Fruit fly (Drosophila melanogaster): ENCODE results near the gene Task6.

The Task6 gene

DNA sequence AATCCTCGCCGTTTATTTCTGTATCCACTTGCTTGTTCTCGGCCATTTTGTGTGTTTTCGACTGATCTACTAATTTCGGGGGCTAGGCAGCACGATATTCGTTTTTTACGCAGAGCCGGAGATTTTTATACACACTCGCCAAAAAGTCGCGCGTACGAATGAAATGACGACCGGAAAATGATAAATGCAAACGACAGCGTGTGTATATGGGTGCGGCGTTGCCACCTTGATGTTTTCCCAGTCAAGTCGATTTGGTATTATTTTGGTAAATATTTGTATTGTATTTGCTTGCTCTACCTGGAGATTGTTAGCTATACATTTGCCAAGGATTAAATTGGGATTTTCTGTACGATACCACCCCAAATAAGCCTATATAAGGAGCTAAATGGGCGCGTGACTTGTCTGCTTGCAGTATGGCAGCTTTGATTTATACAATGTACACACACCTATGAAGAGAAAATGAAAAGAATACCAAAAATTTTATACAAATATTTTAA, 28.4 kb downstream of the Task6 start, which contains the start of gene sqd (continued):
- TF ChIP-seq NC2α (GFP tag; optimal IDR thresholded peaks at IDR 0.05) (peak; percentile 18), Dip3 (GFP tag; optimal IDR thresholded peaks at IDR 0.05) (peak; percentile 40), CG16779 (GFP tag; IDR thresholded peaks at IDR 0.05) (no peak), zfh2 (GFP tag; optimal IDR thresholded peaks at IDR 0.05) (peak; percentile 20), sisA (GFP tag; IDR thresholded peaks at IDR 0.05) (no peak), CG30431 (GFP tag; optimal IDR thresholded peaks at IDR 0.05) (no peak), CG6654 (GFP tag; optimal IDR thresholded peaks at IDR 0.05) (peak; percentile 26), Dref (GFP tag; IDR thresholded peaks at IDR 0.05) (no peak), CG13894 (tag; optimal IDR thresholded peaks at IDR 0.05) (no peak), ase (GFP tag; IDR thresholded peaks at IDR 0.05) (no peak), psq (GFP tag; optimal IDR thresholded peaks at IDR 0.05) (no peak), mam (GFP tag; optimal IDR thresholded peaks at IDR 0.05) (peak; percentile 45), al (GFP tag; IDR thresholded peaks at IDR 0.05) (0 out of 2 replicates have a peak, but pooled peaks have one; percentile 20), Ptx1 (GFP tag; IDR thresholded peaks at IDR 0.05) (no peak), CG12236 (GFP tag; optimal IDR thresholded peaks at IDR 0.05) (peak; percentile 27), sqz (GFP tag; optimal IDR thresholded peaks at IDR 0.05) (no peak), CG3281 (GFP tag; optimal IDR thresholded peaks at IDR 0.05) (peak; percentile 72), shn (GFP tag; optimal IDR thresholded peaks at IDR 0.05) (no peak), CG11456 (GFP tag; IDR thresholded peaks at IDR 0.05) (no peak), tll (GFP tag; optimal IDR thresholded peaks at IDR 0.05) (peak in 1 of 2 experiments; percentile 11), HmgD (GFP tag; optimal IDR thresholded peaks at IDR 0.05) (peak; percentile 2), CG2202 (tag; optimal IDR thresholded peaks at IDR 0.05) (peak; percentile 5), hkb (optimal IDR thresholded peaks at IDR 0.05) (no peak), hkb (GFP tag; IDR thresholded peaks at IDR 0.05) (peak; percentile 38; the same call in 1 of the 2 replicates), CG14050 (GFP tag; IDR thresholded peaks at IDR 0.05) (no peak; the same call in 2 of the 3 replicates), pan (optimal IDR thresholded peaks at IDR 0.05) (no peak), pan (GFP tag; optimal IDR thresholded peaks at IDR 0.05 in 1 of 2, IDR thresholded peaks at IDR 0.05 in 1 of 2) (peak in 1 of 2 experiments; percentile 14), tx (GFP tag; optimal IDR thresholded peaks at IDR 0.05) (no peak), dysf (GFP tag; IDR thresholded peaks at IDR 0.05) (0 out of 3 replicates have a peak, but pooled peaks have one; percentile 36), CG9932 (GFP tag; IDR thresholded peaks at IDR 0.05) (no peak), kay (GFP tag; optimal IDR thresholded peaks at IDR 0.05) (peak; percentile 10), jing (GFP tag; optimal IDR thresholded peaks at IDR 0.05) (no peak), CTCF (GFP tag; optimal IDR thresholded peaks at IDR 0.05) (peak; percentile 4), ci (GFP tag; IDR thresholded peaks at IDR 0.05) (peak; percentile 65; the same call in 1 of the 3 replicates), E2f1 (GFP tag; IDR thresholded peaks at IDR 0.05) (peak; percentile 44; the same call in 1 of the 2 replicates), BtbVII (GFP tag; optimal IDR thresholded peaks at IDR 0.05) (peak; percentile 59), Trl (optimal IDR thresholded peaks at IDR 0.05) (no peak), Trl (GFP tag; optimal IDR thresholded peaks at IDR 0.05) (peak; percentile 9), sens-2 (GFP tag; IDR thresholded peaks at IDR 0.05) (no peak), Hsf (GFP tag; optimal IDR thresholded peaks at IDR 0.05) (peak; percentile 32), CG43689 (GFP tag; IDR thresholded peaks at IDR 0.05) (no peak), CG6765 (GFP tag; optimal IDR thresholded peaks at IDR 0.05) (peak; percentile 45), stc (GFP tag; IDR thresholded peaks at IDR 0.05) (peak; percentile 41; the same call in 1 of the 2 replicates), CG31388 (GFP tag; optimal IDR thresholded peaks at IDR 0.05) (no peak), tna (GFP tag; IDR thresholded peaks at IDR 0.05; ENCODE audit: partially characterized antibody) (no peak), CG8388 (GFP tag; optimal IDR thresholded peaks at IDR 0.05) (peak; percentile 43), Kr (GFP tag; optimal IDR thresholded peaks at IDR 0.05) (no peak), Tbp (GFP tag; optimal IDR thresholded peaks at IDR 0.05) (no peak), Jarid2 (GFP tag; optimal IDR thresholded peaks at IDR 0.05) (no peak), vvl (GFP tag; IDR thresholded peaks at IDR 0.05) (peak; percentile 53), amos (GFP tag; IDR thresholded peaks at IDR 0.05; ENCODE audit: partially characterized antibody) (no peak), repo (GFP tag; optimal IDR thresholded peaks at IDR 0.05) (no peak), MTF-1 (GFP tag; optimal IDR thresholded peaks at IDR 0.05; ENCODE audit: borderline replicate concordance) (no peak)
